Worm (Caenorhabditis elegans): ENCODE data around the gene F32D8.15.

DNA sequence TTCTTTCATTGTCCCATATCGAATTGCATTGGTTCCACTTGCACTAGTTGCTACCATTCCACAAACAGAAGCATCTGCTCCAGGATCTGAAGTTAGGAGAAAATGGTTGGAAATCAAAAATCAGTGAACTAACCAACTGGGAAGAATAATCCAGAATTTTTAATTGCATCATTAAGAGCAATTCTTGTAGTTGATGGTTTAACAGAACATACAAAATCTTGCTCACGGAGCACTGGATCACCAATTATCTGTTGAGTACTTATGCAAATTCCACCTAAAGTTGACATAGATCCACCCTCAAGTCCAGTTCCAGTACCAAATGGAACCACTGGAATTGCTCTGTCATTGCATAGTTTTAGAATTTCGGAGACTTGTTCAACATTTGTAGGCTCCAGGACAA lies 14.1 kb upstream of the F32D8.15 start:
- TF ChIP-seq ceh-28 (tag; optimal IDR thresholded peaks at IDR 0.05) (no peak), spr-3 (GFP tag; optimal IDR thresholded peaks at IDR 0.05) (no peak), ceh-62 (tag; optimal IDR thresholded peaks at IDR 0.05) (no peak), rbr-2 (tag; optimal IDR thresholded peaks at IDR 0.05) (no peak)
